Fruit fly (Drosophila melanogaster) whole organism, adult: Measurements from ENCODE around the gene CG7512.
A peak's percentile ranks its signal among the peaks of the same experiment; 100 is the strongest.

Source experiments
- CG12768 ChIP-seq: fragments of 200-800 bp; sonication (Bioruptor generic); optimal IDR thresholded peaks from 2 replicates; lab custom pipeline; 2017; ENCODE audit warnings: missing biosample characterization, missing genetic modification characterization, mild to moderate bottlenecking, moderate library complexity, missing genetic modification reagents
- CG7101 ChIP-seq: fragments of 200-800 bp; sonication (Bioruptor generic); optimal IDR thresholded peaks from 2 replicates; lab custom pipeline; 2018; ENCODE audit warnings: missing biosample characterization, mild to moderate bottlenecking, missing genetic modification characterization, moderate library complexity
- Clk ChIP-seq: fragments of 200-800 bp; sonication (Bioruptor generic); optimal IDR thresholded peaks from 2 replicates; lab custom pipeline; 2017; ENCODE audit warnings: missing biosample characterization, missing genetic modification characterization
- Crg-1 ChIP-seq: fragments of 200-800 bp; sonication (Bioruptor generic); optimal IDR thresholded peaks from 2 replicates; lab custom pipeline; 2016; ENCODE audit warnings: missing biosample characterization, missing genetic modification characterization
- Hr96 ChIP-seq: fragments of 200-800 bp; sonication (Bioruptor generic); optimal IDR thresholded peaks from 2 replicates; lab custom pipeline; 2016; ENCODE audit warnings: missing biosample characterization, missing genetic modification characterization
- Mnt ChIP-seq: fragments of 200-800 bp; sonication (Bioruptor generic); optimal IDR thresholded peaks from 2 replicates; lab custom pipeline; 2016; ENCODE audit warnings: missing biosample characterization, mild to moderate bottlenecking, missing genetic modification characterization

dm6 chr3L:11552996-11553671 lies 39.6 kb downstream of the CG7512 start:
- TF ChIP-seq Hr96 (GFP tag; lab: Kevin White, UChicago) (no peak), Clk (no peak), Mnt (GFP tag; lab: Kevin White, UChicago) (peak; percentile 72), CG7101 (tag; lab: Kevin White, UChicago) (peak; percentile 38), CG12768 (GFP tag; lab: Kevin White, UChicago) (peak; percentile 87), Crg-1 (GFP tag; lab: Kevin White, UChicago) (peak; percentile 25)
